In the genomic region with DNA sequence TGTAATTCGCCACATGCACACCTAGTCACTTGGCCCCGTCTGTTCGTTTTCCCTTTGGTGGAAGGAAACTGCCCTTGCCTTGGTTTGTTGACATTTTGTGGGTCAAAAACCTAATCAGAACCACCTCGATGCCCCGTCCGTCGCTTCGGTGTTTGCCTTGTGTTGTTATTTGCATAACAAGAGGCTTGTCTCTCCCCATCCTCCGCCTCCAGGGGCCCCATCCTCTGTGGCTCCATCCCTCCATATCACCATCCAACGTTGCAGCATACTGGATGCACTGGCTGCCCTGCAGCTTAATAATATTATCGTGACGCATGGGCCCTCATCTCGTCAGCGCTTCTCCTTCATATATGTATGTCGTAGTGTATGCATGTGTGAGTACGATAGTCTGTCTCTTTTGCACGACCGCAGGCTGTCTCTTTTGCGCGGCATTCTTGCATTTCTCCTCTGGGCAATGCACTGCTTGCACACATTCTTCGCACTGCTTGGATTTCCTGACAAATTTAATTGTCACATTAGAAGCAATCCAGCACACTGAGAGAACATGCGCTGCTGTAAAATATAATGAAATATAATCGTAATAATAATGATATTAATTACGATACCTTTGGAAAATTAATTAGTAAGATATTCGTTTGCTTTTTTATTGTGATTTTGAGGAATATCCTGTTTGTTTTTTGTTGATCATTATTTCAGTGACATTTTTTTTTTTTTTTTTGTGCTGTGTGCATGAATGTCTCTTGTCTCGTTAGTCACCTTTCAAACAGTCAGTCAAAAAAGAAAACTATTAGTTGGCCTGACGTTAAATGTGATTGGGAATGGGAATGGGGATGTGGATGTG, we compare ENCODE assay signal across 2 fruit fly cellular contexts.
A peak's percentile ranks its signal among the peaks of the same experiment; 100 is the strongest.
TF ChIP-seq lines count a peak whose summit lies in the region.

No protein-coding gene starts in this region.

TF ChIP-seq in whole organism, embryonic, 481 proteins besides CTCF, POLR2A, EP300 and RAD21 (continued from another document and continues in another):
- TF ChIP-seq tna (GFP tag; IDR thresholded peaks at IDR 0.05; lab: Robert Waterston, UW; ENCODE audit: partially characterized antibody) (no peak), CG14710 (tag; optimal IDR thresholded peaks at IDR 0.05; lab: Kevin White, UChicago) (peak; percentile 49), zf30C (GFP tag; optimal IDR thresholded peaks at IDR 0.05; lab: Kevin White, UChicago) (peak; percentile 11), CG10366 (GFP tag; IDR thresholded peaks at IDR 0.05; lab: Robert Waterston, UW) (no peak), az2 (GFP tag; optimal IDR thresholded peaks at IDR 0.05; lab: Kevin White, UChicago) (peak; percentile 14), D19A (tag; optimal IDR thresholded peaks at IDR 0.05; lab: Kevin White, UChicago) (peak; percentile 28), trem (tag; optimal IDR thresholded peaks at IDR 0.05; lab: Kevin White, UChicago) (peak; percentile 18), CG18262 (tag; optimal IDR thresholded peaks at IDR 0.05; lab: Kevin White, UChicago) (peak; percentile 63), CG16815 (GFP tag; optimal IDR thresholded peaks at IDR 0.05; lab: Kevin White, UChicago) (peak; percentile 3), CG11696 (GFP tag; IDR thresholded peaks at IDR 0.05; lab: Robert Waterston, UW) (peak; percentile 85), Med (GFP tag; lab: Kevin White, UChicago) (peak; percentile 39), CG2712 (tag; optimal IDR thresholded peaks at IDR 0.05; lab: Kevin White, UChicago) (peak; percentile 68), CG12391 (tag; optimal IDR thresholded peaks at IDR 0.05; lab: Kevin White, UChicago) (peak; percentile 44), lola (GFP tag; optimal IDR thresholded peaks at IDR 0.05; lab: Kevin White, UChicago) (peak in 1 of 3 experiments; percentile 44), nom (GFP tag; optimal IDR thresholded peaks at IDR 0.05; lab: Kevin White, UChicago) (peak; percentile 35), hb (GFP tag; IDR thresholded peaks at IDR 0.05; lab: Robert Waterston, UW; ENCODE audit: partially characterized antibody) (no peak), Abd-B (GFP tag; optimal IDR thresholded peaks at IDR 0.05; lab: Kevin White, UChicago) (peak; percentile 14), bsh (GFP tag; optimal IDR thresholded peaks at IDR 0.05; lab: Kevin White, UChicago) (peak in 1 of 2 experiments; percentile 50), zfh1 (GFP tag; IDR thresholded peaks at IDR 0.05; lab: Robert Waterston, UW) (0 out of 3 replicates have a peak, but pooled peaks have one; percentile 19), CG10267 (tag; optimal IDR thresholded peaks at IDR 0.05; lab: Kevin White, UChicago) (peak; percentile 32), CG11695 (GFP tag; IDR thresholded peaks at IDR 0.05; lab: Robert Waterston, UW) (0 out of 3 replicates have a peak, but pooled peaks have one; percentile 21), shn (GFP tag; optimal IDR thresholded peaks at IDR 0.05; lab: Kevin White, UChicago) (no peak), Chrac-16 (GFP tag; optimal IDR thresholded peaks at IDR 0.05; lab: Kevin White, UChicago) (peak; percentile 6), otp (GFP tag; IDR thresholded peaks at IDR 0.05; lab: Robert Waterston, UW) (0 out of 3 replicates have a peak, but pooled peaks have one; percentile 17), unpg (GFP tag; optimal IDR thresholded peaks at IDR 0.05; lab: Kevin White, UChicago) (peak; percentile 23), CG18011 (GFP tag; optimal IDR thresholded peaks at IDR 0.05; lab: Kevin White, UChicago) (no peak), CG6813 (GFP tag; optimal IDR thresholded peaks at IDR 0.05; lab: Kevin White, UChicago) (peak; percentile 13), Blimp-1 (GFP tag; optimal IDR thresholded peaks at IDR 0.05; lab: Kevin White, UChicago) (peak; percentile 37), CG31441 (GFP tag; IDR thresholded peaks at IDR 0.05; lab: Robert Waterston, UW) (peak; percentile 43; the same call in 1 of the 2 replicates), sd (tag; optimal IDR thresholded peaks at IDR 0.05; lab: Kevin White, UChicago) (peak; percentile 44), Pdp1 (GFP tag; optimal IDR thresholded peaks at IDR 0.05; lab: Kevin White, UChicago) (peak in 1 of 2 experiments; percentile 22), row (GFP tag; IDR thresholded peaks at IDR 0.05; lab: Robert Waterston, UW) (peak; percentile 51; the same call in 2 of the 3 replicates), ap (GFP tag; IDR thresholded peaks at IDR 0.05; lab: Robert Waterston, UW) (no peak), phol (tag; optimal IDR thresholded peaks at IDR 0.05; lab: Kevin White, UChicago) (peak; percentile 42), CG8290 (GFP tag; optimal IDR thresholded peaks at IDR 0.05; lab: Kevin White, UChicago) (no peak), CG8290 (tag; optimal IDR thresholded peaks at IDR 0.05; lab: Kevin White, UChicago) (peak in 1 of 2 experiments; percentile 71), CG11504 (tag; optimal IDR thresholded peaks at IDR 0.05; lab: Kevin White, UChicago) (peak; percentile 27), CG9727 (GFP tag; optimal IDR thresholded peaks at IDR 0.05; lab: Kevin White, UChicago) (peak; percentile 25), Doc3 (GFP tag; IDR thresholded peaks at IDR 0.05; lab: Robert Waterston, UW; ENCODE audit: partially characterized antibody) (no peak), CG10959 (GFP tag; IDR thresholded peaks at IDR 0.05; lab: Robert Waterston, UW) (peak; percentile 26; the same call in 1 of the 2 replicates), CG17829 (tag; optimal IDR thresholded peaks at IDR 0.05; lab: Kevin White, UChicago) (peak; percentile 21), cad (GFP tag; optimal IDR thresholded peaks at IDR 0.05; lab: Kevin White, UChicago) (no peak), cg (GFP tag; optimal IDR thresholded peaks at IDR 0.05; lab: Kevin White, UChicago) (peak; percentile 38), CG8359 (GFP tag; optimal IDR thresholded peaks at IDR 0.05; lab: Kevin White, UChicago; ENCODE audit: borderline replicate concordance) (peak; percentile 27), CG8388 (GFP tag; optimal IDR thresholded peaks at IDR 0.05; lab: Kevin White, UChicago) (peak; percentile 30), eve (GFP tag; optimal IDR thresholded peaks at IDR 0.05; lab: Kevin White, UChicago) (peak in 1 of 2 experiments; percentile 52), Meics (GFP tag; optimal IDR thresholded peaks at IDR 0.05; lab: Kevin White, UChicago) (no peak), gcm (GFP tag; optimal IDR thresholded peaks at IDR 0.05; lab: Kevin White, UChicago) (peak; percentile 35), Xrp1 (GFP tag; IDR thresholded peaks at IDR 0.05; lab: Robert Waterston, UW) (peak; percentile 53), prd (optimal IDR thresholded peaks at IDR 0.05; lab: Kevin White, UChicago) (no peak), prd (GFP tag; IDR thresholded peaks at IDR 0.05; lab: Robert Waterston, UW) (peak; percentile 24; the same call in 1 of the 3 replicates), klu (GFP tag; IDR thresholded peaks at IDR 0.05; lab: Robert Waterston, UW) (no peak), CG1832 (GFP tag; optimal IDR thresholded peaks at IDR 0.05; lab: Kevin White, UChicago) (peak; percentile 45), CG7963 (GFP tag; IDR thresholded peaks at IDR 0.05; lab: Robert Waterston, UW; ENCODE audit: partially characterized antibody) (no peak), dmrt11E (tag; optimal IDR thresholded peaks at IDR 0.05; lab: Kevin White, UChicago) (peak; percentile 66), CG17361 (GFP tag; IDR thresholded peaks at IDR 0.05; lab: Robert Waterston, UW) (0 out of 3 replicates have a peak, but pooled peaks have one; percentile 26), Bgb (GFP tag; IDR thresholded peaks at IDR 0.05; lab: Robert Waterston, UW; ENCODE audit: partially characterized antibody) (0 out of 2 replicates have a peak, but pooled peaks have one; percentile 24)

TF ChIP-seq in whole organism, prepupa, 60 proteins besides CTCF, POLR2A, EP300 and RAD21 (continued from another document):
- TF ChIP-seq svp (GFP tag; lab: Kevin White, UChicago), result peak; percentile 16
- no peak for TF ChIP-seq CG10669 (GFP tag; optimal IDR thresholded peaks at IDR 0.05; lab: Kevin White, UChicago)
- no peak for TF ChIP-seq fd85E (GFP tag; optimal IDR thresholded peaks at IDR 0.05; lab: Kevin White, UChicago)
- TF ChIP-seq topi (GFP tag; optimal IDR thresholded peaks at IDR 0.05; lab: Kevin White, UChicago), result no peak
- no peak for TF ChIP-seq cyc (GFP tag; optimal IDR thresholded peaks at IDR 0.05; lab: Kevin White, UChicago)
- TF ChIP-seq CG32006 (GFP tag; optimal IDR thresholded peaks at IDR 0.05; lab: Kevin White, UChicago), result peak; percentile 60
- peak; percentile 27 for TF ChIP-seq CG4318 (GFP tag; optimal IDR thresholded peaks at IDR 0.05; lab: Kevin White, UChicago)
- TF ChIP-seq CG16779 (tag; optimal IDR thresholded peaks at IDR 0.05; lab: Kevin White, UChicago), result no peak
- no peak for TF ChIP-seq fd59A (GFP tag; optimal IDR thresholded peaks at IDR 0.05; lab: Kevin White, UChicago)
- TF ChIP-seq vri (GFP tag; optimal IDR thresholded peaks at IDR 0.05; lab: Kevin White, UChicago), result peak; percentile 60
- no peak for TF ChIP-seq CG11762 (GFP tag; optimal IDR thresholded peaks at IDR 0.05; lab: Kevin White, UChicago; ENCODE audit: insufficient read depth)
- no peak for TF ChIP-seq CG8632 (GFP tag; optimal IDR thresholded peaks at IDR 0.05; lab: Kevin White, UChicago)
- TF ChIP-seq pdm3 (GFP tag; optimal IDR thresholded peaks at IDR 0.05; lab: Kevin White, UChicago), result peak; percentile 11
- TF ChIP-seq dsx (GFP tag; optimal IDR thresholded peaks at IDR 0.05; lab: Kevin White, UChicago; ENCODE audit: poor library complexity, severe bottlenecking), result no peak
- peak; percentile 19 for TF ChIP-seq acj6 (GFP tag; optimal IDR thresholded peaks at IDR 0.05; lab: Kevin White, UChicago)
- TF ChIP-seq ss (GFP tag; optimal IDR thresholded peaks at IDR 0.05; lab: Kevin White, UChicago), result peak in 1 of 2 experiments; percentile 38
- TF ChIP-seq Sox14 (GFP tag; optimal IDR thresholded peaks at IDR 0.05; lab: Kevin White, UChicago), result no peak
- TF ChIP-seq CG6276 (GFP tag; optimal IDR thresholded peaks at IDR 0.05; lab: Kevin White, UChicago), result no peak
- peak; percentile 25 for TF ChIP-seq Met (GFP tag; optimal IDR thresholded peaks at IDR 0.05; lab: Kevin White, UChicago)
- TF ChIP-seq CG3919 (GFP tag; optimal IDR thresholded peaks at IDR 0.05; lab: Kevin White, UChicago), result peak; percentile 20
- TF ChIP-seq CG3032 (tag; optimal IDR thresholded peaks at IDR 0.05; lab: Kevin White, UChicago), result no peak
- TF ChIP-seq CG9139 (GFP tag; optimal IDR thresholded peaks at IDR 0.05; lab: Kevin White, UChicago), result no peak
- no peak for TF ChIP-seq Ets21C (GFP tag; optimal IDR thresholded peaks at IDR 0.05; lab: Kevin White, UChicago)
- TF ChIP-seq CG6163 (GFP tag; IDR thresholded peaks at IDR 0.05; lab: Robert Waterston, UW), result peak; percentile 49; the same call in 2 of the 3 replicates
- no peak for TF ChIP-seq CG11902 (GFP tag; optimal IDR thresholded peaks at IDR 0.05; lab: Kevin White, UChicago)
- TF ChIP-seq Hr38 (GFP tag; optimal IDR thresholded peaks at IDR 0.05; lab: Kevin White, UChicago), result no peak
- no peak for TF ChIP-seq lz (GFP tag; optimal IDR thresholded peaks at IDR 0.05; lab: Kevin White, UChicago)
- TF ChIP-seq fkh (GFP tag; optimal IDR thresholded peaks at IDR 0.05; lab: Kevin White, UChicago), result peak; percentile 51
- TF ChIP-seq Sox102F (GFP tag; optimal IDR thresholded peaks at IDR 0.05; lab: Kevin White, UChicago), result no peak
- peak; percentile 6 for TF ChIP-seq CG6854 (GFP tag; optimal IDR thresholded peaks at IDR 0.05; lab: Kevin White, UChicago)
- no peak for TF ChIP-seq CG11294 (GFP tag; IDR thresholded peaks at IDR 0.05; lab: Robert Waterston, UW)
- no peak for TF ChIP-seq Smox (GFP tag; optimal IDR thresholded peaks at IDR 0.05; lab: Kevin White, UChicago)
- no peak for TF ChIP-seq CG6792 (GFP tag; optimal IDR thresholded peaks at IDR 0.05; lab: Kevin White, UChicago)
- TF ChIP-seq Eip75B (GFP tag; optimal IDR thresholded peaks at IDR 0.05; lab: Kevin White, UChicago), result no peak
- peak; percentile 75 for TF ChIP-seq Eip78C (GFP tag; lab: Kevin White, UChicago)
- TF ChIP-seq salr (GFP tag; optimal IDR thresholded peaks at IDR 0.05; lab: Kevin White, UChicago), result peak in 1 of 2 experiments; percentile 66
- TF ChIP-seq Hr4 (GFP tag; optimal IDR thresholded peaks at IDR 0.05; lab: Kevin White, UChicago), result peak; percentile 31
- no peak for TF ChIP-seq CG7368 (GFP tag; optimal IDR thresholded peaks at IDR 0.05; lab: Kevin White, UChicago)
